Fruit fly (Drosophila melanogaster) whole organism, adult: ENCODE measurements around the gene Lrr47.

Experiments used
- CG1620 ChIP-seq: fragments of 200-800 bp; sonication (Bioruptor generic); optimal IDR thresholded peaks from 2 replicates; lab custom pipeline; 2016; ENCODE audit warnings: missing biosample characterization, missing genetic modification characterization
- CG33017 ChIP-seq: fragments of 200-800 bp; sonication (Bioruptor generic); optimal IDR thresholded peaks from 2 replicates; lab custom pipeline; 2018; ENCODE audit warnings: missing biosample characterization, mild to moderate bottlenecking, missing genetic modification characterization, moderate library complexity
- Clk ChIP-seq: fragments of 200-800 bp; sonication (Bioruptor generic); optimal IDR thresholded peaks from 2 replicates; lab custom pipeline; 2017; ENCODE audit warnings: missing biosample characterization, missing genetic modification characterization
- Mnt ChIP-seq: fragments of 200-800 bp; sonication (Bioruptor generic); optimal IDR thresholded peaks from 2 replicates; lab custom pipeline; 2016; ENCODE audit warnings: missing biosample characterization, mild to moderate bottlenecking, missing genetic modification characterization
- bab1 ChIP-seq: fragments of 200-800 bp; sonication (Bioruptor generic); optimal IDR thresholded peaks from 3 replicates; lab custom pipeline; 2019; ENCODE audit warnings: missing biosample characterization, mild to moderate bottlenecking, missing genetic modification characterization, moderate library complexity
- cic ChIP-seq: fragments of 200-800 bp; sonication (Bioruptor generic); optimal IDR thresholded peaks from 2 replicates; lab custom pipeline; 2017; ENCODE audit warnings: missing biosample characterization, mild to moderate bottlenecking, missing genetic modification characterization, moderate library complexity
- kay ChIP-seq: fragments of 200-800 bp; sonication (Bioruptor generic); peaks from one replicate; lab custom pipeline; 2016; ENCODE audit warnings: missing biosample characterization, missing genetic modification characterization, borderline replicate concordance
- tj ChIP-seq: fragments of 200-800 bp; sonication (Bioruptor generic); optimal IDR thresholded peaks from 3 replicates; lab custom pipeline; 2017; ENCODE audit warnings: missing biosample characterization, mild to moderate bottlenecking, missing genetic modification characterization, moderate library complexity

dm6 chr2L:10555269-10555668, 38.1 kb downstream of the Lrr47 start:
- TF ChIP-seq CG33017 (tag; lab: Kevin White, UChicago) (no peak), tj (GFP tag; lab: Kevin White, UChicago) (no peak), bab1 (GFP tag; lab: Kevin White, UChicago) (no peak), Mnt (GFP tag; lab: Kevin White, UChicago) (no peak), cic (GFP tag; lab: Kevin White, UChicago) (no peak), Clk (GFP tag; lab: Kevin White, UChicago) (no peak), CG1620 (no peak), kay (GFP tag; lab: Kevin White, UChicago) (no peak)
